Fruit fly (Drosophila melanogaster) whole organism, embryonic: ENCODE data around the gene Pc.
A peak's percentile ranks its signal among the peaks of the same experiment; 100 is the strongest.

Experiments used
- BtbVII ChIP-seq: fragments of 200-800 bp; sonication (Bioruptor generic); optimal IDR thresholded peaks from 3 replicates; lab custom pipeline; 2017; ENCODE audit warnings: missing biosample characterization, mild to moderate bottlenecking, missing genetic modification characterization
- CG10543 ChIP-seq: fragments of 200-800 bp; sonication (Bioruptor generic); optimal IDR thresholded peaks from 3 replicates; lab custom pipeline; 2017; ENCODE audit warnings: missing biosample characterization, mild to moderate bottlenecking, missing genetic modification characterization, moderate library complexity
- CG11560 ChIP-seq: fragments of 200-800 bp; sonication (Bioruptor generic); IDR thresholded peaks from 3 replicates; pipeline ENCODE4 v1.3.6; 2022; ENCODE audit warnings: missing biosample characterization, missing genetic modification characterization
- CG11695 ChIP-seq: fragments of 200-800 bp; sonication (Bioruptor generic); IDR thresholded peaks from 3 replicates; pipeline ENCODE4 v1.3.6; 2022; ENCODE audit warnings: missing biosample characterization, missing genetic modification characterization
- CG12155 ChIP-seq: fragments of 200-800 bp; sonication (Bioruptor generic); optimal IDR thresholded peaks from 3 replicates; lab custom pipeline; 2016; ENCODE audit warnings: missing biosample characterization, missing genetic modification characterization
- CG12236 ChIP-seq: fragments of 200-800 bp; sonication (Bioruptor generic); optimal IDR thresholded peaks from 2 replicates; lab custom pipeline; 2016; ENCODE audit warnings: missing biosample characterization, missing genetic modification characterization
- CG12659 ChIP-seq: fragments of 200-800 bp; sonication (Bioruptor generic); optimal IDR thresholded peaks from 3 replicates; lab custom pipeline; 2017; ENCODE audit warnings: mild to moderate bottlenecking, missing biosample characterization, missing genetic modification reagents, missing genetic modification characterization
- CG13424 ChIP-seq: fragments of 200-800 bp; sonication (Bioruptor generic); optimal IDR thresholded peaks from 2 replicates; lab custom pipeline; 2019; ENCODE audit warnings: missing biosample characterization, mild to moderate bottlenecking, missing genetic modification characterization, moderate library complexity
- CG17186 ChIP-seq: fragments of 200-800 bp; sonication (Bioruptor generic); optimal IDR thresholded peaks from 3 replicates; lab custom pipeline; 2017; ENCODE audit warnings: missing biosample characterization, missing genetic modification reagents, missing genetic modification characterization
- CG17568 ChIP-seq: fragments of 200-800 bp; sonication (Bioruptor generic); optimal IDR thresholded peaks from 2 replicates; lab custom pipeline; 2018; ENCODE audit warnings: missing biosample characterization, mild to moderate bottlenecking, missing genetic modification characterization, moderate library complexity
- CG1792 ChIP-seq: fragments of 200-800 bp; sonication (Bioruptor generic); optimal IDR thresholded peaks from 2 replicates; lab custom pipeline; 2016; ENCODE audit warnings: missing biosample characterization, missing genetic modification characterization
- CG18011 ChIP-seq: fragments of 200-800 bp; sonication (Bioruptor generic); optimal IDR thresholded peaks from 2 replicates; lab custom pipeline; 2017; ENCODE audit warnings: missing biosample characterization, missing genetic modification characterization, mild to moderate bottlenecking, moderate library complexity, missing genotype
- CG2120 ChIP-seq: fragments of 200-800 bp; sonication (Bioruptor generic); optimal IDR thresholded peaks from 3 replicates; lab custom pipeline; 2016; ENCODE audit warnings: missing biosample characterization, missing genetic modification characterization
- CG30403 ChIP-seq: fragments of 200-800 bp; sonication (Bioruptor generic); optimal IDR thresholded peaks from 3 replicates; lab custom pipeline; 2016; ENCODE audit warnings: missing biosample characterization, missing genetic modification characterization
- CG32772 ChIP-seq: fragments of 200-800 bp; sonication (Bioruptor generic); IDR thresholded peaks from 2 replicates; pipeline ENCODE4 v1.3.6; 2022; ENCODE audit warnings: missing biosample characterization, missing genetic modification characterization
- CG3281 ChIP-seq: fragments of 200-800 bp; sonication (Bioruptor generic); optimal IDR thresholded peaks from 3 replicates; lab custom pipeline; 2017; ENCODE audit warnings: missing biosample characterization, mild to moderate bottlenecking, missing genetic modification characterization
- CG6791 ChIP-seq: fragments of 200-800 bp; sonication (Bioruptor generic); IDR thresholded peaks from 3 replicates; pipeline ENCODE4 v1.3.6; 2022; ENCODE audit warnings: missing biosample characterization, missing genetic modification characterization; ENCODE audit not compliant: partially characterized antibody
- CG7786 ChIP-seq: fragments of 200-800 bp; sonication (Bioruptor generic); optimal IDR thresholded peaks from 2 replicates; lab custom pipeline; 2016; ENCODE audit warnings: missing biosample characterization, missing genetic modification characterization
- CG9727 ChIP-seq: fragments of 200-800 bp; sonication (Bioruptor generic); optimal IDR thresholded peaks from 3 replicates; lab custom pipeline; 2017; ENCODE audit warnings: missing biosample characterization, mild to moderate bottlenecking, missing genetic modification characterization
- CG9797 ChIP-seq: fragments of 200-800 bp; sonication (Bioruptor generic); optimal IDR thresholded peaks from 3 replicates; lab custom pipeline; 2018; ENCODE audit warnings: missing biosample characterization, mild to moderate bottlenecking, missing genetic modification characterization
- Dll ChIP-seq: fragments of 200-800 bp; sonication (Bioruptor generic); IDR thresholded peaks from 4 replicates; pipeline ENCODE4 v1.3.6; 2022; ENCODE audit warnings: missing biosample characterization, missing genetic modification characterization; ENCODE audit not compliant: partially characterized antibody
- Dp ChIP-seq: fragments of 200-800 bp; sonication (Bioruptor generic); optimal IDR thresholded peaks from 2 replicates; lab custom pipeline; 2018; ENCODE audit warnings: missing biosample characterization, mild to moderate bottlenecking, missing genetic modification characterization, moderate library complexity
- Drgx ChIP-seq: fragments of 200-800 bp; sonication (Bioruptor generic); IDR thresholded peaks from 2 replicates; pipeline ENCODE4 v1.3.6; 2022; ENCODE audit warnings: missing biosample characterization, missing genetic modification characterization
- HLH54F ChIP-seq: fragments of 200-800 bp; sonication (Bioruptor generic); optimal IDR thresholded peaks from 3 replicates; lab custom pipeline; 2016; ENCODE audit warnings: missing biosample characterization, missing genetic modification characterization
- HmgZ ChIP-seq: fragments of 200-800 bp; sonication (Bioruptor generic); optimal IDR thresholded peaks from 2 replicates; lab custom pipeline; 2018; ENCODE audit warnings: missing biosample characterization, mild to moderate bottlenecking, missing genetic modification characterization
- Hr78 ChIP-seq, 2 experiments: fragments of 200-800 bp in 1 of 2; fragments of >200 bp in 1 of 2; sonication (Bioruptor generic) in 1 of 2; optimal IDR thresholded peaks; 2 replicates each; lab custom pipeline; 2017 to 2019; ENCODE audit warnings: missing biosample characterization in 2 of 2, missing genetic modification characterization in 2 of 2, mild to moderate bottlenecking in 1 of 2, moderate library complexity in 1 of 2
- Hsf ChIP-seq: fragments of 200-800 bp; sonication (Bioruptor generic); optimal IDR thresholded peaks from 3 replicates; lab custom pipeline; 2016; ENCODE audit warnings: missing biosample characterization, missing genetic modification characterization
- Lpt ChIP-seq: fragments of >200 bp; optimal IDR thresholded peaks from 2 replicates; lab custom pipeline; 2018; ENCODE audit warnings: missing biosample characterization, missing genetic modification characterization
- MTF-1 ChIP-seq: fragments of 200-800 bp; sonication (Bioruptor generic); optimal IDR thresholded peaks from 2 replicates; lab custom pipeline; 2018; ENCODE audit warnings: missing biosample characterization, mild to moderate bottlenecking, missing genetic modification characterization, borderline replicate concordance
- NFAT ChIP-seq: fragments of 200-800 bp; sonication (Bioruptor generic); IDR thresholded peaks from 2 replicates; pipeline ENCODE4 v1.3.6; 2022; ENCODE audit warnings: missing biosample characterization, missing genetic modification characterization
- Sin3A ChIP-seq: fragments of >200 bp; optimal IDR thresholded peaks from 2 replicates; lab custom pipeline; 2018
- Six4 ChIP-seq: fragments of 200-800 bp; sonication (Bioruptor generic); optimal IDR thresholded peaks from 2 replicates; lab custom pipeline; 2016; ENCODE audit warnings: missing biosample characterization, missing genetic modification characterization
- TFAM ChIP-seq: fragments of 200-800 bp; sonication (Bioruptor generic); optimal IDR thresholded peaks from 2 replicates; lab custom pipeline; 2017; ENCODE audit warnings: missing biosample characterization, missing genetic modification characterization, inconsistent platforms
- Taf1 ChIP-seq: fragments of 200-800 bp; sonication (Bioruptor generic); IDR thresholded peaks from 2 replicates; pipeline ENCODE4 v1.3.6; 2022; ENCODE audit warnings: missing biosample characterization, missing genetic modification characterization
- abd-A ChIP-seq: fragments of 200-800 bp; sonication (Bioruptor generic); optimal IDR thresholded peaks from 3 replicates; lab custom pipeline; 2019; ENCODE audit warnings: missing biosample characterization, mild to moderate bottlenecking, missing genetic modification characterization, moderate library complexity
- croc ChIP-seq: fragments of 200-800 bp; sonication (Bioruptor generic); conservative IDR thresholded peaks from 3 replicates; pipeline ENCODE4 v1.3.6; 2022; ENCODE audit warnings: missing biosample characterization, missing genetic modification characterization
- fd96Cb ChIP-seq: fragments of 200-800 bp; sonication (Bioruptor generic); optimal IDR thresholded peaks from 2 replicates; lab custom pipeline; 2018; ENCODE audit warnings: missing biosample characterization, mild to moderate bottlenecking, missing genetic modification characterization, moderate library complexity
- fru ChIP-seq: fragments of >200 bp; optimal IDR thresholded peaks from 2 replicates; lab custom pipeline; 2017
- ftz-f1 ChIP-seq: fragments of 200-800 bp; sonication (Bioruptor generic); optimal IDR thresholded peaks from 2 replicates; lab custom pipeline; 2016; ENCODE audit warnings: missing biosample characterization, missing genetic modification characterization
- gro ChIP-seq: fragments of 200-800 bp; sonication (Bioruptor generic); optimal IDR thresholded peaks from 2 replicates; lab custom pipeline; 2016; ENCODE audit warnings: missing biosample characterization, missing genetic modification characterization
- gsb-n ChIP-seq: fragments of 200-800 bp; sonication (Bioruptor generic); optimal IDR thresholded peaks from 3 replicates; lab custom pipeline; 2018; ENCODE audit warnings: missing biosample characterization, mild to moderate bottlenecking, missing genetic modification characterization
- her ChIP-seq: fragments of 200-800 bp; sonication (Bioruptor generic); optimal IDR thresholded peaks from 2 replicates; lab custom pipeline; 2016; ENCODE audit warnings: missing biosample characterization, missing genetic modification characterization
- kah ChIP-seq: fragments of 200-800 bp; sonication (Bioruptor generic); optimal IDR thresholded peaks from 2 replicates; lab custom pipeline; 2018; ENCODE audit warnings: missing biosample characterization, mild to moderate bottlenecking, missing genetic modification characterization
- nom ChIP-seq: fragments of 200-800 bp; sonication (Bioruptor generic); optimal IDR thresholded peaks from 2 replicates; lab custom pipeline; 2017; ENCODE audit warnings: missing biosample characterization, missing genetic modification characterization, mild to moderate bottlenecking, moderate library complexity, missing genetic modification reagents
- pho ChIP-seq: fragments of 200-800 bp; sonication (Bioruptor generic); optimal IDR thresholded peaks from 2 replicates; lab custom pipeline; 2016; ENCODE audit warnings: missing biosample characterization, missing genetic modification characterization
- scrt ChIP-seq: fragments of 200-800 bp; sonication (Bioruptor generic); optimal IDR thresholded peaks from 2 replicates; lab custom pipeline; 2018; ENCODE audit warnings: missing biosample characterization, mild to moderate bottlenecking, missing genetic modification characterization, moderate library complexity
- stwl ChIP-seq: fragments of 200-800 bp; sonication (Bioruptor generic); optimal IDR thresholded peaks from 3 replicates; lab custom pipeline; 2018; ENCODE audit warnings: missing biosample characterization, mild to moderate bottlenecking, missing genetic modification characterization, moderate library complexity
- sug ChIP-seq: fragments of 200-800 bp; optimal IDR thresholded peaks from 2 replicates; lab custom pipeline; 2019; ENCODE audit warnings: missing biosample characterization, mild to moderate bottlenecking, missing genetic modification characterization, moderate library complexity
- vfl ChIP-seq: fragments of 200-800 bp; sonication (Bioruptor generic); optimal IDR thresholded peaks from 2 replicates; lab custom pipeline; 2016; ENCODE audit warnings: missing biosample characterization, missing genetic modification characterization
- vnd ChIP-seq: fragments of 200-800 bp; sonication (Bioruptor generic); IDR thresholded peaks from 3 replicates; pipeline ENCODE4 v1.3.6; 2022; ENCODE audit warnings: missing biosample characterization, missing genetic modification characterization; ENCODE audit not compliant: partially characterized antibody

The Pc gene

DNA sequence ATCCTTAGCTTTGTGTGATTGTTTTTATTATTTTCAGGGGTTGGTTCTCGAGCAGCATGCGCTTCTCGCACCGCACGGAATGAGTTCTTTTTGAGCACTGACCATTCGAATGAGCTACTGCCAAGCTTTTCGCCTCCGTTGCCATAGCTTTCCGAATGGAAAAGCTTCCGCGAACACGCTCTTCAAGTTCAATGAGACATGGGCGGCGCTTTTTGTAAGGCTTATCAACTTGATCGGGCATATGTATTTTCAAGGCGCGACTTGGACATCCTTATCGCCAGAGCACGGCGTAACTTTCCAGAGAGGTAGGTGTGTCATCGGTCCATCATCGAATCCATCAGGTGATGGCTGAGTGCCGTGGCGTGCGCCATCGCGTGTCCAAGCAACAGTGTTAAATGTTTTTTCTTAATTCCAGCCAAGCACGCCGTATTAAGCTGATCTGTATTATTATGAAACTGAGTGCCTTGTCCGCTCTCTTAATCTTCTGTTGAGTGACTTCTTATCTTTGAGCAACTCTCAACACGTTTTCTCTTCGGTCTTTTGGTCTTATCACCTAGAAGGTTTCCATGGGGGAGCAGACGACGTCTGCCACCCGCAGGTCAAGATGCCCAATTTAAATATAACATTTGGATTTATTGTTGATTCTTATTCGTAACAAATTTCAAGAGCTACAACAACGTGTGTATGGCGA, 37.8 kb downstream of the Pc start, which contains the start of gene AcCoAS (continued):
- TF ChIP-seq CG6791 (GFP tag; lab: Robert Waterston, UW) (no peak), Sin3A (lab: Kevin White, UChicago) (no peak), NFAT (GFP tag; lab: Robert Waterston, UW) (no peak; the same call in 1 of the 2 replicates), BtbVII (peak; percentile 72), TFAM (no peak), croc (GFP tag; lab: Robert Waterston, UW) (no peak), CG30403 (GFP tag; lab: Kevin White, UChicago) (peak; percentile 22), CG32772 (no peak), CG10543 (GFP tag; lab: Kevin White, UChicago) (peak; percentile 88), ftz-f1 (GFP tag; lab: Kevin White, UChicago) (peak; percentile 79), CG17568 (GFP tag; lab: Kevin White, UChicago) (peak; percentile 10), Lpt (no peak), gsb-n (tag; lab: Kevin White, UChicago) (no peak), CG18011 (GFP tag; lab: Kevin White, UChicago) (peak; percentile 30), abd-A (tag; lab: Kevin White, UChicago) (peak; percentile 60), CG11695 (GFP tag; lab: Robert Waterston, UW) (0 out of 3 replicates have a peak, but pooled peaks have one; percentile 29), her (GFP tag; lab: Kevin White, UChicago) (peak; percentile 36), CG12659 (GFP tag; lab: Kevin White, UChicago) (peak; percentile 44), CG7786 (peak; percentile 58), Taf1 (GFP tag; lab: Robert Waterston, UW) (no peak), fru (lab: Kevin White, UChicago) (no peak), fd96Cb (tag; lab: Kevin White, UChicago) (no peak), stwl (tag; lab: Kevin White, UChicago) (no peak), CG12236 (GFP tag; lab: Kevin White, UChicago) (no peak), CG2120 (GFP tag; lab: Kevin White, UChicago) (peak; percentile 71), gro (peak; percentile 75), nom (GFP tag; lab: Kevin White, UChicago) (peak; percentile 26), Drgx (peak; percentile 62), Dll (GFP tag; lab: Robert Waterston, UW) (no peak), vfl (GFP tag; lab: Kevin White, UChicago) (peak; percentile 58), pho (peak; percentile 30), CG11560 (no peak), HLH54F (GFP tag; lab: Kevin White, UChicago) (peak; percentile 15), scrt (GFP tag; lab: Kevin White, UChicago) (peak; percentile 48), CG3281 (GFP tag; lab: Kevin White, UChicago) (peak; percentile 59), Hsf (GFP tag; lab: Kevin White, UChicago) (peak; percentile 26), Dp (GFP tag; lab: Kevin White, UChicago) (no peak), CG1792 (GFP tag; lab: Kevin White, UChicago) (no peak), CG12155 (GFP tag; lab: Kevin White, UChicago) (peak; percentile 25), sug (tag; lab: Kevin White, UChicago) (peak; percentile 98), MTF-1 (GFP tag; lab: Kevin White, UChicago) (peak; percentile 14), CG17186 (GFP tag; lab: Kevin White, UChicago) (no peak), kah (GFP tag; lab: Kevin White, UChicago) (no peak), CG9727 (GFP tag; lab: Kevin White, UChicago) (peak; percentile 38), CG13424 (tag; lab: Kevin White, UChicago) (peak; percentile 30), Hr78 (GFP tag; optimal IDR thresholded peaks at IDR 0.05; lab: Kevin White, UChicago) (peak in 1 of 2 experiments; percentile 51), vnd (GFP tag; lab: Robert Waterston, UW) (no peak), HmgZ (tag; lab: Kevin White, UChicago) (peak; percentile 44), CG9797 (GFP tag; lab: Kevin White, UChicago) (no peak), Six4 (GFP tag; lab: Kevin White, UChicago) (no peak)
